Worm (Caenorhabditis elegans) whole organism, L3 larva: Measurements from ENCODE around the gene elt-7.

Source experiments
- R02D3.7 ChIP-seq: fragments of 150-350 bp; optimal IDR thresholded peaks from 2 replicates; lab custom pipeline; 2014; ENCODE audit warnings: missing biosample characterization, missing genetic modification characterization
- ZK546.5 ChIP-seq: sonication (generic microtip); optimal IDR thresholded peaks from 2 replicates; lab custom pipeline; 2017; ENCODE audit warnings: missing biosample characterization, missing genetic modification characterization
- aly-2 ChIP-seq: fragments of 150-350 bp; optimal IDR thresholded peaks from 2 replicates; lab custom pipeline; 2014; ENCODE audit warnings: missing biosample characterization, missing genetic modification characterization
- ama-1 ChIP-seq: fragments of 150-350 bp; optimal IDR thresholded peaks from 2 replicates; lab custom pipeline; 2018
- ceh-16 ChIP-seq: sonication (generic microtip); optimal IDR thresholded peaks from 2 replicates; lab custom pipeline; 2017; ENCODE audit warnings: missing biosample characterization, missing genetic modification characterization
- ceh-28 ChIP-seq: fragments of 150-350 bp; optimal IDR thresholded peaks from 2 replicates; lab custom pipeline; 2014; ENCODE audit warnings: missing biosample characterization, missing genetic modification reagents, missing genetic modification characterization
- ceh-82 ChIP-seq: fragments of 150-350 bp; optimal IDR thresholded peaks from 2 replicates; lab custom pipeline; 2014; ENCODE audit warnings: missing biosample characterization, missing genetic modification characterization
- ceh-9 ChIP-seq: sonication (generic microtip); optimal IDR thresholded peaks from 2 replicates; lab custom pipeline; 2018; ENCODE audit warnings: missing biosample characterization, missing genetic modification characterization
- egl-27 ChIP-seq: sonication (generic microtip); optimal IDR thresholded peaks from 4 replicates; lab custom pipeline; 2017; ENCODE audit warnings: missing biosample characterization, missing genetic modification reagents, missing genetic modification characterization
- egl-5 ChIP-seq: fragments of 150-350 bp; optimal IDR thresholded peaks from 2 replicates; lab custom pipeline; 2017; ENCODE audit warnings: missing biosample characterization, missing genetic modification reagents, missing genetic modification characterization, inconsistent platforms
- elt-2 ChIP-seq: sonication (generic microtip); optimal IDR thresholded peaks from 2 replicates; lab custom pipeline; 2016; ENCODE audit warnings: missing genetic modification reagents, mild to moderate bottlenecking, missing genetic modification characterization, missing compliant biosample characterization
- elt-3 ChIP-seq, 3 experiments: fragments of 150-350 bp in 1 of 3; sonication (generic microtip) in 2 of 3; optimal IDR thresholded peaks; 2 replicates in 2 of 3; 4 replicates in 1 of 3; lab custom pipeline; 2014 to 2017; ENCODE audit warnings: missing biosample characterization in 3 of 3, missing genetic modification characterization in 3 of 3
- eor-1 ChIP-seq, 2 experiments: fragments of 150-350 bp; optimal IDR thresholded peaks; 2 replicates each; lab custom pipeline; 2014 to 2018; ENCODE audit warnings: missing biosample characterization in 2 of 2, missing genetic modification characterization in 2 of 2
- fkh-10 ChIP-seq: sonication (generic microtip); optimal IDR thresholded peaks from 2 replicates; lab custom pipeline; 2017; ENCODE audit warnings: missing biosample characterization, missing genetic modification reagents, missing genetic modification characterization
- fos-1 ChIP-seq: fragments of 150-350 bp; optimal IDR thresholded peaks from 2 replicates; lab custom pipeline; 2014; ENCODE audit warnings: missing biosample characterization, missing genetic modification characterization
- hmg-11 ChIP-seq: sonication (generic microtip); optimal IDR thresholded peaks from 2 replicates; lab custom pipeline; 2016; ENCODE audit warnings: missing genetic modification characterization, missing compliant biosample characterization
- jun-1 ChIP-seq: fragments of 150-350 bp; optimal IDR thresholded peaks from 2 replicates; lab custom pipeline; 2014; ENCODE audit warnings: missing biosample characterization, missing genetic modification reagents, missing genetic modification characterization
- lin-15B ChIP-seq: fragments of 150-350 bp; optimal IDR thresholded peaks from 2 replicates; lab custom pipeline; 2014; ENCODE audit warnings: missing biosample characterization, missing genetic modification characterization
- lin-39 ChIP-seq: fragments of 150-350 bp; optimal IDR thresholded peaks from 2 replicates; lab custom pipeline; 2018; ENCODE audit warnings: missing biosample characterization, missing genetic modification reagents, missing genetic modification characterization
- lsy-12 ChIP-seq: sonication (generic microtip); optimal IDR thresholded peaks from 2 replicates; lab custom pipeline; 2016; ENCODE audit warnings: mild to moderate bottlenecking, missing genetic modification characterization, missing compliant biosample characterization
- mml-1 ChIP-seq: fragments of 150-350 bp; sonication (generic microtip); optimal IDR thresholded peaks from 3 replicates; lab custom pipeline; 2014; ENCODE audit warnings: missing biosample characterization, missing genetic modification characterization
- nfya-1 ChIP-seq: sonication (generic microtip); optimal IDR thresholded peaks from 2 replicates; lab custom pipeline; 2017; ENCODE audit warnings: missing genetic modification characterization, mild to moderate bottlenecking, missing compliant biosample characterization, antibody characterized with exemption, moderate library complexity; ENCODE audit not compliant: insufficient read depth
- nhr-11 ChIP-seq: fragments of 150-350 bp; optimal IDR thresholded peaks from 2 replicates; lab custom pipeline; 2014; ENCODE audit warnings: missing biosample characterization, missing genetic modification characterization
- nhr-23 ChIP-seq: fragments of 150-350 bp; optimal IDR thresholded peaks from 2 replicates; lab custom pipeline; 2014; ENCODE audit warnings: missing biosample characterization, missing genetic modification reagents, missing genetic modification characterization
- nhr-28 ChIP-seq: fragments of 150-350 bp; optimal IDR thresholded peaks from 2 replicates; lab custom pipeline; 2014; ENCODE audit warnings: missing biosample characterization, missing genetic modification characterization
- nhr-43 ChIP-seq: sonication (generic microtip); optimal IDR thresholded peaks from 2 replicates; lab custom pipeline; 2016; ENCODE audit warnings: mild to moderate bottlenecking, missing genetic modification characterization, missing compliant biosample characterization; ENCODE audit not compliant: poor library complexity, severe bottlenecking
- nhr-76 ChIP-seq: fragments of 150-350 bp; sonication (generic microtip); optimal IDR thresholded peaks from 5 replicates; lab custom pipeline; 2014; ENCODE audit warnings: missing biosample characterization, missing genetic modification characterization
- pha-4 ChIP-seq: fragments of 150-350 bp; optimal IDR thresholded peaks from 2 replicates; lab custom pipeline; 2014; ENCODE audit warnings: missing biosample characterization, missing genetic modification reagents, missing genetic modification characterization
- pqm-1 ChIP-seq: fragments of 150-350 bp; optimal IDR thresholded peaks from 2 replicates; lab custom pipeline; 2017; ENCODE audit warnings: missing biosample characterization, missing genetic modification characterization, inconsistent platforms
- sea-2 ChIP-seq: fragments of 150-350 bp; sonication (generic microtip); optimal IDR thresholded peaks from 4 replicates; lab custom pipeline; 2014; ENCODE audit warnings: missing biosample characterization, missing genetic modification reagents, missing genetic modification characterization
- skn-1 ChIP-seq: fragments of 150-350 bp; optimal IDR thresholded peaks from 2 replicates; lab custom pipeline; 2014; ENCODE audit warnings: missing biosample characterization, missing genetic modification characterization
- snpc-4 ChIP-seq: fragments of 150-350 bp; optimal IDR thresholded peaks from 2 replicates; lab custom pipeline; 2014; ENCODE audit warnings: missing biosample characterization, missing genetic modification characterization
- tbx-2 ChIP-seq: sonication (generic microtip); optimal IDR thresholded peaks from 2 replicates; lab custom pipeline; 2016; ENCODE audit warnings: mild to moderate bottlenecking, missing genetic modification characterization, missing compliant biosample characterization
- unc-39 ChIP-seq: sonication (generic microtip); optimal IDR thresholded peaks from 4 replicates; lab custom pipeline; 2017; ENCODE audit warnings: missing biosample characterization, missing genetic modification characterization
- ztf-11 ChIP-seq: fragments of 150-350 bp; optimal IDR thresholded peaks from 2 replicates; lab custom pipeline; 2014; ENCODE audit warnings: missing biosample characterization, missing genetic modification characterization
- ztf-4 ChIP-seq: fragments of 150-350 bp; optimal IDR thresholded peaks from 2 replicates; lab custom pipeline; 2014; ENCODE audit warnings: missing biosample characterization, missing genetic modification characterization

Gene elt-7

DNA sequence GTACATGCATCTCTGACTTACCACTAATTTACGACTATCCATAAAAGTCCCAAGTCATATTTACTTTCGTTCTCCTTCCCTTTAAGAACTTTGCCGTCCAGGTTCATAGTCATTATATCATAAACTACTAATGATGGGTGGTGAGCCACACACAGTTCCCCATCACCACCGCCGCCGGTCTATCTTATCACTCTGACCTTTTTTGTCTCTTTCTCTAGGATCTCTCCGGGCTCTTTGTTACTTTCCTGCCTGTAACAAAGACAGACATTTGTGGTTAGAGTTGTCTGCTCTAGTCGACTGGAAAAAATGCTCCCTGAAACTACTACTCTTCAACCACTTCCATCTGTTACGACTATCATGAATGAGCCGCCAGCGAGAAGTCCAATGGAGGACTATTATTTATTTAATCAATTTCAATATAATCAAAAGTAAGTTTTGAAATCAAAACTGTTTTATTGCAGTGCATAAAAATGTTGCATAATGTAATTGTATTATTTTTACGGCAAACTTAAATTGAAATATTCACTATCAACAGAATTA, at the start of gene elt-7:
elt-7 (plus strand) TSS at position 263 of the 540 bp plus-strand sequence.
- TF ChIP-seq pqm-1 (tag; lab: Kevin White, UChicago) = peak; percentile 54
- TF ChIP-seq elt-2 (tag; lab: Kevin White, UChicago) = peak; percentile 71
- no peak for TF ChIP-seq egl-27 (tag; lab: Kevin White, UChicago)
- TF ChIP-seq ztf-11 = no peak

ce11 chrV:4720884-4721464, 49.5 kb upstream of the elt-7 start:
- no peak for TF ChIP-seq nhr-11
- TF ChIP-seq elt-2 (tag; lab: Kevin White, UChicago) = peak; percentile 83
- no peak for TF ChIP-seq ZK546.5 (tag; lab: Kevin White, UChicago)
- peak; percentile 86 for TF ChIP-seq pqm-1 (tag; lab: Kevin White, UChicago)
- peak; percentile 16 for TF ChIP-seq pha-4 (tag; lab: Kevin White, UChicago)

- no peak for TF ChIP-seq lsy-12 (tag; lab: Kevin White, UChicago)
- no peak for TF ChIP-seq tbx-2 (tag; lab: Kevin White, UChicago)
- no peak for TF ChIP-seq egl-27 (tag; lab: Kevin White, UChicago)
- TF ChIP-seq pha-4 (tag; lab: Kevin White, UChicago) = no peak
- TF ChIP-seq snpc-4 (tag; lab: Kevin White, UChicago) = no peak
Observed at ce11 chrV:4722314-4722713, 48.2 kb upstream of the elt-7 start, which contains the start of gene F39G3.5. Gene F39G3.5 (plus strand): TSS chrV:4722614.

DNA sequence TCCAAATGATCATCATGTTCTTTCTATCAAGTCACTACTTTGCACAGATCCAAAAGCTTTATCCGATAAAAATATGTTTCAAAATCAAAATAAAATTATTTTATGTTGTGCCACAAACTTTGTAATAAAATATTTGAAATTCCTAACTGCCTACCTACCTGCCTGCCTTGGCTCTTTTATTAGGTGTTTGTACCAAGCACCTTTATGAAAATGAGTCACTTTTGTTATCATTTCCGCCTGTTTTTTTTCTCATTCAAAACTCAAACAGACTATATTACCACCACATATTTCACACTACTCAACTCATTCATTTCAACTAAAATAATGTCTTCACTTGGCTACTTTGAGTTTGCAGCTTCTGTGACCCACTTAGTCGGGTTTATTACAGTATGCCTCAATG, 46.0 kb upstream of the elt-7 start, which contains the start of gene F39G3.4:
F39G3.4 (plus strand) TSS at position 301 of the 400 bp plus-strand sequence.
- TF ChIP-seq skn-1 (tag; lab: Kevin White, UChicago) (no peak), ceh-16 (no peak), unc-39 (tag; lab: Kevin White, UChicago) (no peak), nhr-43 (tag; lab: Kevin White, UChicago) (no peak), R02D3.7 (tag; lab: Kevin White, UChicago) (no peak), tbx-2 (tag; lab: Kevin White, UChicago) (no peak), nhr-23 (no peak), ceh-28 (tag; lab: Kevin White, UChicago) (no peak), aly-2 (tag; lab: Kevin White, UChicago) (no peak), sea-2 (GFP tag; lab: Kevin White, UChicago) (no peak), eor-1 (tag; optimal IDR thresholded peaks at IDR 0.05; lab: Kevin White, UChicago) (no peak), ceh-9 (no peak), ztf-4 (tag; lab: Kevin White, UChicago) (no peak), ama-1 (lab: Kevin White, UChicago) (no peak), elt-3 (tag; optimal IDR thresholded peaks at IDR 0.05; lab: Kevin White, UChicago) (no peak), snpc-4 (tag; lab: Kevin White, UChicago) (no peak), ztf-11 (no peak), fkh-10 (GFP tag; lab: Kevin White, UChicago) (no peak), ceh-82 (tag; lab: Kevin White, UChicago) (no peak)

- TF ChIP-seq nfya-1 (tag; lab: Kevin White, UChicago) = peak; percentile 27
- no peak for TF ChIP-seq nhr-11
- peak; percentile 36 for TF ChIP-seq lin-39
Observed at ce11 chrV:4730075-4730474, 40.4 kb upstream of the elt-7 start, which contains the start of gene tig-2. Gene tig-2 (minus strand): TSS chrV:4730161.

- no peak for TF ChIP-seq nhr-28 (tag; lab: Kevin White, UChicago)
- peak; percentile 94 for TF ChIP-seq lin-39
- no peak for TF ChIP-seq fkh-10 (GFP tag; lab: Kevin White, UChicago)
- peak; percentile 4 for TF ChIP-seq pqm-1 (tag; lab: Kevin White, UChicago)
- TF ChIP-seq mml-1 = no peak
- peak; percentile 24 for TF ChIP-seq ama-1 (lab: Kevin White, UChicago)
- TF ChIP-seq nfya-1 (tag; lab: Kevin White, UChicago) = peak; percentile 72
- TF ChIP-seq skn-1 (tag; lab: Kevin White, UChicago) = peak; percentile 52
- no peak for TF ChIP-seq unc-39 (tag; lab: Kevin White, UChicago)
- no peak for TF ChIP-seq nhr-76
- peak; percentile 45 for TF ChIP-seq nhr-23
- TF ChIP-seq hmg-11 (tag; lab: Kevin White, UChicago) = peak; percentile 81
- TF ChIP-seq pha-4 (tag; lab: Kevin White, UChicago) = peak; percentile 77
- TF ChIP-seq egl-5 (tag; lab: Kevin White, UChicago) = peak; percentile 80
- no peak for TF ChIP-seq sea-2 (GFP tag; lab: Kevin White, UChicago)
- peak; percentile 11 for TF ChIP-seq lin-15B
- TF ChIP-seq nhr-43 (tag; lab: Kevin White, UChicago) = peak; percentile 58
- no peak for TF ChIP-seq jun-1
- peak; percentile 33 for TF ChIP-seq elt-2 (tag; lab: Kevin White, UChicago)
- no peak for TF ChIP-seq fos-1
Observed at ce11 chrV:4731154-4731961, 39.1 kb upstream of the elt-7 start, which contains the start of gene F39G3.3. Gene F39G3.3 (plus strand): TSS chrV:4731911.
